Fruit fly (Drosophila melanogaster): ENCODE measurements around the gene mthl15.

Gene mthl15

DNA sequence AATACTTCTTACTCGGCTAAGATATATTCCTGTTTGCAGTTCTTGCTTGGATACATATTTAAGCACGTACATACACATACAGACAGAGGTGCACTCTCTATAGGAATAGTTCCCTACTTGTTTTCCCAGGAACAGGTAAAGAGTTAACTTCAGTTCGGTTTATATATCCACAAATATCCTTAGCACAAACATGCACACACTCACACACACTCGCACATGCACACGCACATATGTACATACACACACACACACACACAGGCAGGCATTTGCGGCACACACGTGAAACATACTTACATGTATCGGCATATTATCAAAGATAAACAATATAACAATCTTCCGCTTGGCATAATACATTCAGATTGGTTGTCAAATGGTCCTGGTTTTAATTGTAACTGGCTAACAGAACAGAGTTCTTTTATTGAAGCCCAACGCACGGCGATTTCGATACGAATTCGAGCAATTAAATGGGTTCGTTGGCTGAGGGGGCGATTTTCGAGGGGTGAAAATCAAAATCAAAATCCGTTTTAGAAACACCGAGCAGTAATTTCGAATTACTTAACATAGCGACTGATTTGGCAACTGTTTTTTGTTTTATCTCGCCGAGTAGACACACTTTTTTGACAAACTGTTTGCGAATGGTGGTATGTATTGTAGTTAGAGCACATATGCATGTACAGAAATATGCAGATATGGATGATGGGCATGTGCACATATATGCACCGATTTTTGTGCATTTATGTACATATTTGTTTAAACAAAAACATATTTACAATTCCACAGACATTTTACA, 22.0 kb upstream of the mthl15 start (continued):
- no peak for TF ChIP-seq sc (optimal IDR thresholded peaks at IDR 0.05)
- no peak for TF ChIP-seq sc (GFP tag; optimal IDR thresholded peaks at IDR 0.05)
- TF ChIP-seq z (GFP tag; IDR thresholded peaks at IDR 0.05), result no peak
- no peak for TF ChIP-seq ems (GFP tag; optimal IDR thresholded peaks at IDR 0.05)
- no peak for TF ChIP-seq nmo (GFP tag; optimal IDR thresholded peaks at IDR 0.05)
- TF ChIP-seq CG3847 (GFP tag; IDR thresholded peaks at IDR 0.05), result no peak
- TF ChIP-seq C15 (GFP tag; IDR thresholded peaks at IDR 0.05), result no peak
- no peak for TF ChIP-seq CG13424 (tag; optimal IDR thresholded peaks at IDR 0.05)
- peak; percentile 13; the same call in 1 of the 3 replicates for TF ChIP-seq zfh1 (GFP tag; IDR thresholded peaks at IDR 0.05)
- TF ChIP-seq CG6791 (GFP tag; IDR thresholded peaks at IDR 0.05; ENCODE audit: partially characterized antibody), result no peak
- TF ChIP-seq Chrac-16 (GFP tag; optimal IDR thresholded peaks at IDR 0.05), result no peak
- no peak for TF ChIP-seq Dbx (GFP tag; IDR thresholded peaks at IDR 0.05)
- no peak for TF ChIP-seq Atf3 (GFP tag; optimal IDR thresholded peaks at IDR 0.05)
- no peak for TF ChIP-seq CG13123 (GFP tag; optimal IDR thresholded peaks at IDR 0.05)
- no peak for TF ChIP-seq CG16863 (GFP tag; optimal IDR thresholded peaks at IDR 0.05)
- TF ChIP-seq eve (GFP tag; optimal IDR thresholded peaks at IDR 0.05), result peak in 1 of 2 experiments; percentile 36
- no peak for TF ChIP-seq bowl (GFP tag; IDR thresholded peaks at IDR 0.05)
- no peak for TF ChIP-seq CG6813 (GFP tag; optimal IDR thresholded peaks at IDR 0.05)
- no peak for TF ChIP-seq CG6854 (GFP tag; optimal IDR thresholded peaks at IDR 0.05)
- no peak for TF ChIP-seq Xrp1 (GFP tag; IDR thresholded peaks at IDR 0.05)
- no peak for TF ChIP-seq CG1233 (GFP tag; optimal IDR thresholded peaks at IDR 0.05)
- no peak for TF ChIP-seq fd64A (GFP tag; optimal IDR thresholded peaks at IDR 0.05)
- peak; percentile 68 for TF ChIP-seq Kr (GFP tag; optimal IDR thresholded peaks at IDR 0.05)
- TF ChIP-seq CG10366 (GFP tag; IDR thresholded peaks at IDR 0.05), result no peak
- TF ChIP-seq CG42726 (GFP tag; IDR thresholded peaks at IDR 0.05; ENCODE audit: partially characterized antibody), result no peak
- TF ChIP-seq ken (GFP tag; IDR thresholded peaks at IDR 0.05), result no peak
- peak; percentile 49 for TF ChIP-seq sens (GFP tag)
- no peak for TF ChIP-seq shn (GFP tag; optimal IDR thresholded peaks at IDR 0.05)
- TF ChIP-seq phol (tag; optimal IDR thresholded peaks at IDR 0.05), result no peak
- no peak for TF ChIP-seq CG13296 (GFP tag; optimal IDR thresholded peaks at IDR 0.05)
- TF ChIP-seq prd (optimal IDR thresholded peaks at IDR 0.05), result no peak
- no peak for TF ChIP-seq prd (GFP tag; IDR thresholded peaks at IDR 0.05)
- TF ChIP-seq pros (GFP tag; optimal IDR thresholded peaks at IDR 0.05), result no peak
- TF ChIP-seq gt (GFP tag; IDR thresholded peaks at IDR 0.05), result no peak
- TF ChIP-seq CG6654 (GFP tag; optimal IDR thresholded peaks at IDR 0.05), result no peak
- no peak for TF ChIP-seq CTCF (GFP tag; optimal IDR thresholded peaks at IDR 0.05)
- no peak for TF ChIP-seq gcm (GFP tag; optimal IDR thresholded peaks at IDR 0.05)
- TF ChIP-seq lov (optimal IDR thresholded peaks at IDR 0.05), result peak; percentile 80
- TF ChIP-seq lov (GFP tag; IDR thresholded peaks at IDR 0.05), result no peak
- TF ChIP-seq tio (GFP tag; optimal IDR thresholded peaks at IDR 0.05), result no peak
- TF ChIP-seq Vsx1 (GFP tag; optimal IDR thresholded peaks at IDR 0.05), result no peak
- TF ChIP-seq ham (GFP tag; IDR thresholded peaks at IDR 0.05), result no peak
- TF ChIP-seq wor (GFP tag; IDR thresholded peaks at IDR 0.05), result no peak
- TF ChIP-seq CG4360 (GFP tag; IDR thresholded peaks at IDR 0.05), result no peak
- TF ChIP-seq Six4 (GFP tag; optimal IDR thresholded peaks at IDR 0.05), result no peak
- no peak for TF ChIP-seq CG10979 (tag; optimal IDR thresholded peaks at IDR 0.05)
- TF ChIP-seq esg (GFP tag; conservative IDR thresholded peaks at IDR 0.05), result no peak
- TF ChIP-seq bigmax (GFP tag; optimal IDR thresholded peaks at IDR 0.05), result no peak
- no peak for TF ChIP-seq CG17361 (GFP tag; IDR thresholded peaks at IDR 0.05)
- no peak for TF ChIP-seq CG3726 (GFP tag; IDR thresholded peaks at IDR 0.05)
- TF ChIP-seq Pdp1 (GFP tag; optimal IDR thresholded peaks at IDR 0.05), result no peak
- TF ChIP-seq CG16813 (GFP tag; IDR thresholded peaks at IDR 0.05; ENCODE audit: partially characterized antibody), result no peak

All from whole organism, embryonic.